Worm (Caenorhabditis elegans) whole organism, L4 larva: ENCODE results near the gene cest-8.

Experiments
- aly-2 ChIP-seq: sonication (generic microtip); optimal IDR thresholded peaks from 2 replicates; lab custom pipeline; 2018; ENCODE audit warnings: missing biosample characterization, missing genetic modification characterization
- daf-19 ChIP-seq: fragments of 200-800 bp; sonication (Bioruptor generic); conservative IDR thresholded peaks from 2 replicates; pipeline ENCODE4 v1.3.6; 2022; ENCODE audit warnings: missing genetic modification characterization, missing compliant biosample characterization
- egl-27 ChIP-seq: sonication (generic microtip); optimal IDR thresholded peaks from 3 replicates; lab custom pipeline; 2017; ENCODE audit warnings: missing biosample characterization, missing genetic modification reagents, missing genetic modification characterization
- nhr-28 ChIP-seq: fragments of 150-350 bp; optimal IDR thresholded peaks from 2 replicates; lab custom pipeline; 2014; ENCODE audit warnings: missing biosample characterization, missing genetic modification characterization
- nhr-77 ChIP-seq: fragments of 150-350 bp; optimal IDR thresholded peaks from 2 replicates; lab custom pipeline; 2014; ENCODE audit warnings: missing biosample characterization, missing genetic modification characterization
- skn-1 ChIP-seq: fragments of 150-350 bp; optimal IDR thresholded peaks from 2 replicates; lab custom pipeline; 2014; ENCODE audit warnings: missing biosample characterization, missing genetic modification characterization

- TF ChIP-seq aly-2 (tag; lab: Kevin White, UChicago), result no peak
- no peak for TF ChIP-seq egl-27 (tag; lab: Kevin White, UChicago)
- no peak for TF ChIP-seq skn-1
- TF ChIP-seq nhr-28 (tag; lab: Kevin White, UChicago), result no peak
- TF ChIP-seq daf-19 (GFP tag; lab: Robert Waterston, UW), result no peak
- TF ChIP-seq nhr-77 (tag; lab: Kevin White, UChicago), result no peak
Observed at ce11 chrX:12235388-12235787, 15.9 kb downstream of the cest-8 start, which contains the start of gene C23H4.6.
